Worm (Caenorhabditis elegans) whole organism, midembryonic: ENCODE measurements around the gene C06E4.3.

Source experiments
- T22C8.4 ChIP-seq: fragments of 200-800 bp; sonication (Bioruptor generic); IDR thresholded peaks from 2 replicates; pipeline ENCODE4 v1.3.6; 2022; ENCODE audit warnings: missing genetic modification characterization, missing compliant biosample characterization
- cog-1 ChIP-seq: sonication (generic microtip); optimal IDR thresholded peaks from 2 replicates; lab custom pipeline; 2016; ENCODE audit warnings: missing genetic modification characterization, missing compliant biosample characterization
- flt-1 ChIP-seq: fragments of 200-800 bp; sonication (Bioruptor generic); IDR thresholded peaks from 2 replicates; pipeline ENCODE4 v1.3.6; 2022; ENCODE audit warnings: missing genetic modification characterization, missing compliant biosample characterization
- klf-2 ChIP-seq: fragments of 200-800 bp; sonication (Bioruptor generic); conservative IDR thresholded peaks from 2 replicates; pipeline ENCODE4 v1.3.6; 2022; ENCODE audit warnings: missing genetic modification reagents, missing genetic modification characterization, missing compliant biosample characterization
- med-1 ChIP-seq: sonication (generic microtip); optimal IDR thresholded peaks from 2 replicates; lab custom pipeline; 2017; ENCODE audit warnings: missing genetic modification characterization, mild to moderate bottlenecking, missing compliant biosample characterization, antibody characterized with exemption, missing genetic modification reagents; ENCODE audit not compliant: insufficient read depth
- ref-1 ChIP-seq: fragments of 200-800 bp; sonication (Bioruptor generic); conservative IDR thresholded peaks from 2 replicates; pipeline ENCODE4 v1.3.6; 2022; ENCODE audit warnings: missing genetic modification reagents, missing genetic modification characterization, missing compliant biosample characterization
- tab-1 ChIP-seq: fragments of 200-800 bp; sonication (Bioruptor generic); IDR thresholded peaks from 2 replicates; pipeline ENCODE4 v1.3.6; 2022; ENCODE audit warnings: missing genetic modification characterization, missing compliant biosample characterization
- ztf-23 ChIP-seq: fragments of 200-800 bp; sonication (Bioruptor generic); IDR thresholded peaks from 2 replicates; pipeline ENCODE4 v1.3.6; 2022; ENCODE audit warnings: missing genetic modification reagents, missing genetic modification characterization, missing compliant biosample characterization
- ztf-29 ChIP-seq: fragments of 200-800 bp; sonication (Bioruptor generic); IDR thresholded peaks from 2 replicates; pipeline ENCODE4 v1.3.6; 2022; ENCODE audit warnings: missing genetic modification reagents, missing genetic modification characterization, missing compliant biosample characterization

Gene C06E4.3

ce11 chrIV:7230935-7231334 is 29.7 kb upstream of the C06E4.3 start, which contains the start of gene D2024.4:
TSS of gene D2024.4 (plus strand) at chrIV:7231235.
- TF ChIP-seq ztf-29, result no peak
- TF ChIP-seq T22C8.4 (GFP tag; lab: Robert Waterston, UW), result no peak
- TF ChIP-seq tab-1 (GFP tag; lab: Robert Waterston, UW), result no peak
- no peak for TF ChIP-seq med-1
- no peak for TF ChIP-seq ztf-23 (GFP tag; lab: Robert Waterston, UW)
- TF ChIP-seq flt-1 (GFP tag; lab: Robert Waterston, UW), result no peak

ce11 chrIV:7233566-7234014 is 27.1 kb upstream of the C06E4.3 start:
- TF ChIP-seq med-1 (no peak), cog-1 (no peak), klf-2 (no peak), T22C8.4 (GFP tag; lab: Robert Waterston, UW) (no peak), ztf-29 (no peak), ref-1 (no peak), tab-1 (GFP tag; lab: Robert Waterston, UW) (no peak), ztf-23 (GFP tag; lab: Robert Waterston, UW) (no peak), flt-1 (GFP tag; lab: Robert Waterston, UW) (no peak)

DNA sequence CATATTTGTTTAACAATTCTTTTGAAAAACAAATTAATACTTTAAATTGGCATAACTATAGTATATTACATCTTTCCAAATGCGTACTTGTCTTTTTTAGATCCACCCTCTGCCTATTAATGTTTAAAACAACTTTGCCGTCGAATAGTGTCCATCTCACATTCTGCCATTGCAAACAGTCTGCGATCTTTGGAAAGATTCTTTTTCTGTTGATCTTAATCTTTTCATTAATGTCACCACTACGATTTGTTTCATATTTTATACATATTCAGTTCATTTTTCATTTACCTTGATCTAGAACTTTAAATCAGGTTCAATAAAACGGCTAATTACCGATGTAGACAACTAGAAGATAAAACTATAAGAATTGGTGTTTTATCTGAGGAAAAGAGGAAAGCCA is 26.1 kb upstream of the C06E4.3 start:
- no peak for TF ChIP-seq ref-1
- no peak for TF ChIP-seq cog-1
- TF ChIP-seq ztf-29, result no peak
- no peak for TF ChIP-seq tab-1 (GFP tag; lab: Robert Waterston, UW)
- TF ChIP-seq ztf-23 (GFP tag; lab: Robert Waterston, UW), result no peak
- no peak for TF ChIP-seq T22C8.4 (GFP tag; lab: Robert Waterston, UW)
- TF ChIP-seq flt-1 (GFP tag; lab: Robert Waterston, UW), result no peak
- TF ChIP-seq med-1, result no peak
- no peak for TF ChIP-seq klf-2

DNA sequence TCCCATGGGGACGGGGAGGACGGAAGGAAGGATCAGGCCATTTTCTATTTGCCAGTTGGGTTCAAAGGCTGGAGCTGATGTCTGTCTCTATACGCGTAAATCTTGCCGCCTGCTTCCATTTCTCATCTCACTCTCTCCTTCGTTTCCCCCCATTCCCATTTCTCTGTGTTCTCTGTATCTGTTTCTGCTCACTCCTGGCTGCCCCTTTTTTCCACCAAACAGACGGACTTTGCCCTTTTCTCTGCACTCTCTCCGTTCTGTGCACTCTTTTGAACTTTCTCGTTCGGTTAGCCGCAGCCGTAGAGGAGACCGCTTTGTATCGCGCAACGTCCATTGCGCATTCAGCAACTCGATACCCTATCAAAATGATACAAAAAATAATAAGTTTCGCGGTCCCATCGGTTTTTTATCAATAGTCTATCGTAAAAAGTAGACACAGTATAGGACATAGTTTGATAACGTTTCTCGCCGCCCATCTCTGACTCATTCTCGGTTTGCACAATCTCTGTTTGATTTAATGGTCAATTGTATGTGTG is 25.2 kb upstream of the C06E4.3 start:
- TF ChIP-seq flt-1 (GFP tag; lab: Robert Waterston, UW), result peak; percentile 68
- TF ChIP-seq klf-2, result no peak
- peak; percentile 58 for TF ChIP-seq cog-1
- TF ChIP-seq ztf-23 (GFP tag; lab: Robert Waterston, UW), result peak; percentile 55; the same call in 1 of the 2 replicates
- 0 out of 2 replicates have a peak, but pooled peaks have one; percentile 52 for TF ChIP-seq tab-1 (GFP tag; lab: Robert Waterston, UW)
- no peak for TF ChIP-seq T22C8.4 (GFP tag; lab: Robert Waterston, UW)
- no peak for TF ChIP-seq ztf-29
- no peak for TF ChIP-seq ref-1
- TF ChIP-seq med-1, result no peak

DNA sequence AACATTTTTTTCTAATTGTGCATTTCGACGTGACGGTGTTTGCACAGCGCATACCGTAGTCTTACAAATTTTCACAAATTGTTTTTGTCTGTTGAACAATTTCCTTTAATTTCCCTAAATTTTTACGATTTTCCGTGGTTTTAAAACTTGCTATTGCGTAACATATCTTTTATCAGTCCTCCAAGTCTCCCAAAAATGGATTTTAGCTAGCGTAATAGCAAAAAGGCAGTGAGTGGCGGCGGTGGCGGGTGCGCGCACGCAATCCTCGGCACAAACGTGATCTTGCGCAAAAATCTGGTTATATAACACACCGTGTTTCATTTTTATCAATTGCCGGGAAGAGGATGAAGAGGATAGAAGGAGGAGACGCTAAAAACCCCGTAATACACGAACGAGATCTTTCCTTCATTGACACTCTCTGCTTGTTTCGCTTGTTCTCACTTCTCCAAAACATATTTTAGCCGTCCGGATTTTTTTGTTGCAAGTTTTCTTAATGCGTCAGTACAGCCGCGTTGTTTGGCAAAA is 24.4 kb upstream of the C06E4.3 start:
- TF ChIP-seq klf-2 (no peak), tab-1 (GFP tag; lab: Robert Waterston, UW) (no peak), cog-1 (no peak), T22C8.4 (GFP tag; lab: Robert Waterston, UW) (no peak), ref-1 (no peak), ztf-29 (no peak), ztf-23 (GFP tag; lab: Robert Waterston, UW) (no peak), flt-1 (GFP tag; lab: Robert Waterston, UW) (no peak), med-1 (no peak)

DNA sequence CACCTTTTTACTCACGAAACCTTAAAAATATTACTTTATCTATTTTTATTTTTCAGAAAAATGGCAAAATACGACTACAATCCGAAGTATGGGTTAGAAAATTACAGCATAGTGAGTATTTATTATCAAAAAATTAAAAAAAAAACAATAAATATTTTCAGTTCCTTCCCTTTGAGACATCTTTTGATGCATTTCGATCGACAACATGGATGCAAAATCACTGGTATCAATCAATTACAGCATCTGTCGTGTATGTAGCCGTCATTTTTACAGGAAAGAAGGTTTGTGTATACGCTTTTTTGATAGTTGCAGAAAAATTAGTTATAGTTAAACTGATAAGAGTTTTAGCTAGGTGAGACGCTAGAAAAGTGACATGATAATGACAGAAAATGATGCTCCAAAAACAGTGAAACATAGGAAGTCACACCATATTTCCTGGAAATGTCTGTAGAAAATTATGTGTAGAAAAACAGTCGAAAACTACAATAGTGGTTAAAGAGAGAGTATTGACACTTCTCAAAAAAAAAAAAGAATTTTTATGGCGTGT is 22.9 kb upstream of the C06E4.3 start, which contains the start of gene elo-3:
Gene elo-3, plus strand, starts transcription at position 51 of the 547 bp plus-strand sequence.
- TF ChIP-seq ref-1 (no peak), flt-1 (GFP tag; lab: Robert Waterston, UW) (no peak), ztf-29 (no peak), tab-1 (GFP tag; lab: Robert Waterston, UW) (no peak), klf-2 (no peak)

- no peak for TF ChIP-seq tab-1 (GFP tag; lab: Robert Waterston, UW)
- no peak for TF ChIP-seq flt-1 (GFP tag; lab: Robert Waterston, UW)
- no peak for TF ChIP-seq med-1
- no peak for TF ChIP-seq ztf-29
- no peak for TF ChIP-seq ref-1
- TF ChIP-seq T22C8.4 (GFP tag; lab: Robert Waterston, UW), result no peak
Observed at ce11 chrIV:7240564-7240963, 20.1 kb upstream of the C06E4.3 start.

- TF ChIP-seq ztf-29 (no peak), T22C8.4 (GFP tag; lab: Robert Waterston, UW) (no peak), ztf-23 (GFP tag; lab: Robert Waterston, UW) (no peak), tab-1 (GFP tag; lab: Robert Waterston, UW) (no peak), flt-1 (GFP tag; lab: Robert Waterston, UW) (no peak), ref-1 (no peak), med-1 (no peak)
Observed at ce11 chrIV:7242220-7242789, 18.4 kb upstream of the C06E4.3 start, which contains the start of gene gstk-2. TSS of gene gstk-2 (minus strand) at chrIV:7242270.

DNA sequence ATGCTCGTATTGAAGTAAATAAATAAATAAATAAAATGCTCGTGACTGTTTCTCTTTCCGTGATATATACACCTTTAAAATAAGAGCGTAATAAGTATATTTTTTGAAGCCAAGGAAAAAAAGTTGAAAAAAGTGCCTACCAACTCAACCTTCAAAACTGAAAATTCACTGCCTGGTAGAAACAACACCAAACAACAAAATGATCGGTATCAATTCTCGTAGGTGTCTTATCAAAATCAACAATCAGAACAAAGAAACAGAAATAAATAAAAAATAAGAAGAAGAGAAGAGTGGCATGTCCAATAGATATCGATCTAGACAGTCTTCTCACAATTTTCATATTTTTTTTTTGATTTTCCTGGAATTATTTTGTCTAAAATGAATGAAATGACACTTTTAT is 16.8 kb upstream of the C06E4.3 start, which contains the start of gene afmd-1:
Gene afmd-1, plus strand, starts transcription at position 316 of the 400 bp plus-strand sequence.
- TF ChIP-seq klf-2 (no peak), ztf-29 (no peak), ztf-23 (GFP tag; lab: Robert Waterston, UW) (no peak), flt-1 (GFP tag; lab: Robert Waterston, UW) (no peak), ref-1 (no peak), tab-1 (GFP tag; lab: Robert Waterston, UW) (no peak), T22C8.4 (GFP tag; lab: Robert Waterston, UW) (no peak), med-1 (no peak), cog-1 (no peak)

- TF ChIP-seq flt-1 (GFP tag; lab: Robert Waterston, UW) (no peak), ztf-23 (GFP tag; lab: Robert Waterston, UW) (no peak), cog-1 (no peak)
Observed at ce11 chrIV:7245592-7245991, 15.1 kb upstream of the C06E4.3 start.
